Worm (Caenorhabditis elegans) whole organism, L4/young adult: ENCODE measurements around the gene F11A5.17.

Experiments used
- dao-5 ChIP-seq: sonication (generic microtip); optimal IDR thresholded peaks from 2 replicates; lab custom pipeline; 2016; ENCODE audit warnings: missing genotype, missing genetic modification characterization, moderate library complexity, missing compliant biosample characterization
- him-1 ChIP-seq: sonication (generic microtip); optimal IDR thresholded peaks from 2 replicates; lab custom pipeline; 2016; ENCODE audit warnings: missing genotype, missing genetic modification reagents, missing genetic modification characterization, missing compliant biosample characterization

DNA sequence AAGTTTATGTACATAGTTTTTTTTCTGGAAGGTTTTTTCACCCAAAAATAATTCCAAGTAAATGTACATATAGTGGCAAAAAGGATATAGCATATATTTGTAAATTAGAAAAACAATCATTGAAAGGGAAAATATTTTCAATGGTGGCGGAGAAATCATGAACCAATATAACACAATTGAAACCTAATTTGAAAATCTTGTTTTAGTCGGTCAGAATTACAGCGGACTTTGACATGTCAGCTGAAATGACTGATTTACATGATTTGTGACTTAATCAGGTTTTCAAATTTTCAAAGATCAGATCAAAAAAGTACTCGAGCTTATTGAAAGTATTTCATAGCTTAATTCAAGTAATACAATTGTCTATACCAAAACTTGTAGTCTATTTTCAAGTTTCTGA lies 30.1 kb upstream of the F11A5.17 start, which contains the start of gene K05D4.9:
- TF ChIP-seq dao-5 (tag; lab: Kevin White, UChicago), result no peak
- TF ChIP-seq him-1 (tag; lab: Kevin White, UChicago), result no peak
